Worm (Caenorhabditis elegans): ENCODE data around the gene nep-16.

nep-16 gene

ce11 chrIV:7641758-7642157 lies at the start of gene nep-16:
Gene nep-16, minus strand, starts transcription at chrIV:7641858.
- TF ChIP-seq dao-5 (tag; optimal IDR thresholded peaks at IDR 0.05) (no peak), him-1 (tag; optimal IDR thresholded peaks at IDR 0.05) (no peak), W03F9.2 (tag; optimal IDR thresholded peaks at IDR 0.05) (no peak)

- TF ChIP-seq dao-5 (tag; optimal IDR thresholded peaks at IDR 0.05) (no peak), him-1 (tag; optimal IDR thresholded peaks at IDR 0.05) (no peak), W03F9.2 (tag; optimal IDR thresholded peaks at IDR 0.05) (no peak)
These were observed 47.7 kb upstream of the nep-16 start for ce11 chrIV:7689326-7689725.

- TF ChIP-seq dao-5 (tag; optimal IDR thresholded peaks at IDR 0.05), result no peak
- TF ChIP-seq W03F9.2 (tag; optimal IDR thresholded peaks at IDR 0.05), result no peak
- TF ChIP-seq him-1 (tag; optimal IDR thresholded peaks at IDR 0.05), result no peak
These were observed 37.5 kb upstream of the nep-16 start for ce11 chrIV:7679120-7679519.

- TF ChIP-seq him-1 (tag; optimal IDR thresholded peaks at IDR 0.05), result no peak
These were observed 33.2 kb upstream of the nep-16 start, which contains the start of gene itr-1 for ce11 chrIV:7674874-7675273. Gene itr-1, plus strand, starts transcription at chrIV:7675174.

- TF ChIP-seq him-1 (tag; optimal IDR thresholded peaks at IDR 0.05), result no peak
- no peak for TF ChIP-seq W03F9.2 (tag; optimal IDR thresholded peaks at IDR 0.05)
- TF ChIP-seq dao-5 (tag; optimal IDR thresholded peaks at IDR 0.05), result no peak
These were observed 31.2 kb upstream of the nep-16 start, which contains the start of gene C08G9.2 for ce11 chrIV:7672872-7673271. Gene C08G9.2, minus strand, starts transcription at chrIV:7672972.

ce11 chrIV:7663006-7663405 lies 21.3 kb upstream of the nep-16 start:
- TF ChIP-seq dao-5 (tag; optimal IDR thresholded peaks at IDR 0.05) (no peak), him-1 (tag; optimal IDR thresholded peaks at IDR 0.05) (peak; percentile 43)

ce11 chrIV:7661569-7661968 lies 19.9 kb upstream of the nep-16 start:
- TF ChIP-seq dao-5 (tag; optimal IDR thresholded peaks at IDR 0.05) (no peak), him-1 (tag; optimal IDR thresholded peaks at IDR 0.05) (no peak), W03F9.2 (tag; optimal IDR thresholded peaks at IDR 0.05) (no peak)

- TF ChIP-seq him-1 (tag; optimal IDR thresholded peaks at IDR 0.05) (no peak), W03F9.2 (tag; optimal IDR thresholded peaks at IDR 0.05) (no peak), dao-5 (tag; optimal IDR thresholded peaks at IDR 0.05) (no peak)
These were observed 17.8 kb upstream of the nep-16 start for ce11 chrIV:7659481-7659880.

ce11 chrIV:7658589-7658988 lies 16.9 kb upstream of the nep-16 start, which contains the start of gene C08G9.1:
Gene C08G9.1, plus strand, starts transcription at chrIV:7658763.
- TF ChIP-seq dao-5 (tag; optimal IDR thresholded peaks at IDR 0.05) (no peak), W03F9.2 (tag; optimal IDR thresholded peaks at IDR 0.05) (no peak), him-1 (tag; optimal IDR thresholded peaks at IDR 0.05) (no peak)

ce11 chrIV:7654212-7654778 lies 12.6 kb upstream of the nep-16 start, which contains the start of gene nrde-4:
Gene nrde-4, minus strand, starts transcription at chrIV:7654262.
- TF ChIP-seq him-1 (tag; optimal IDR thresholded peaks at IDR 0.05), result no peak
- peak; percentile 70 for TF ChIP-seq W03F9.2 (tag; optimal IDR thresholded peaks at IDR 0.05)

- TF ChIP-seq him-1 (tag; optimal IDR thresholded peaks at IDR 0.05), result no peak
These were observed 11.5 kb upstream of the nep-16 start for ce11 chrIV:7653198-7653597.

- TF ChIP-seq W03F9.2 (tag; optimal IDR thresholded peaks at IDR 0.05) (no peak), dao-5 (tag; optimal IDR thresholded peaks at IDR 0.05) (no peak), him-1 (tag; optimal IDR thresholded peaks at IDR 0.05) (no peak)
These were observed 9.5 kb upstream of the nep-16 start, which contains the start of gene cima-1 for ce11 chrIV:7651120-7651519. Gene cima-1, plus strand, starts transcription at chrIV:7651459.

ce11 chrIV:7650433-7650832 lies 8.8 kb upstream of the nep-16 start:
- no peak for TF ChIP-seq dao-5 (tag; optimal IDR thresholded peaks at IDR 0.05)
- TF ChIP-seq W03F9.2 (tag; optimal IDR thresholded peaks at IDR 0.05), result no peak
- no peak for TF ChIP-seq him-1 (tag; optimal IDR thresholded peaks at IDR 0.05)

ce11 chrIV:7646861-7647260 lies 5.2 kb upstream of the nep-16 start:
- TF ChIP-seq W03F9.2 (tag; optimal IDR thresholded peaks at IDR 0.05), result no peak
- no peak for TF ChIP-seq him-1 (tag; optimal IDR thresholded peaks at IDR 0.05)
- no peak for TF ChIP-seq dao-5 (tag; optimal IDR thresholded peaks at IDR 0.05)

ce11 chrIV:7646119-7646518 lies 4.5 kb upstream of the nep-16 start, which contains the start of gene hmg-5:
Gene hmg-5, minus strand, starts transcription at chrIV:7646219.
- TF ChIP-seq W03F9.2 (tag; optimal IDR thresholded peaks at IDR 0.05) (no peak), dao-5 (tag; optimal IDR thresholded peaks at IDR 0.05) (no peak), him-1 (tag; optimal IDR thresholded peaks at IDR 0.05) (no peak)
